Fruit fly (Drosophila melanogaster) whole organism, embryonic: ENCODE results near the gene CG44158.
A peak's percentile ranks its signal among the peaks of the same experiment; 100 is the strongest.

Experiments used
- Ada2b ChIP-seq: fragments of 200-800 bp; sonication (Bioruptor generic); IDR thresholded peaks from 2 replicates; pipeline ENCODE4 v1.3.6; 2022; ENCODE audit warnings: missing biosample characterization, missing genetic modification characterization
- B-H1 ChIP-seq: fragments of 200-800 bp; sonication (Bioruptor generic); IDR thresholded peaks from 3 replicates; pipeline ENCODE4 v1.3.6; 2022; ENCODE audit warnings: missing biosample characterization, missing genetic modification characterization
- CG10321 ChIP-seq: fragments of 200-800 bp; sonication (Bioruptor generic); IDR thresholded peaks from 2 replicates; pipeline ENCODE4 v1.3.6; 2022; ENCODE audit warnings: missing biosample characterization, missing genetic modification characterization
- CG10366 ChIP-seq: fragments of 200-800 bp; sonication (Bioruptor generic); IDR thresholded peaks from 2 replicates; pipeline ENCODE4 v1.3.6; 2022; ENCODE audit warnings: missing biosample characterization, missing genetic modification characterization
- CG10565 ChIP-seq: fragments of 200-800 bp; sonication (Bioruptor generic); optimal IDR thresholded peaks from 3 replicates; lab custom pipeline; 2016; ENCODE audit warnings: missing biosample characterization, mild to moderate bottlenecking, missing genetic modification characterization
- CG11247 ChIP-seq: fragments of 200-800 bp; sonication (Bioruptor generic); IDR thresholded peaks from 2 replicates; pipeline ENCODE4 v1.3.6; 2022; ENCODE audit warnings: missing biosample characterization, missing genetic modification characterization
- CG13894 ChIP-seq: fragments of 200-800 bp; sonication (Bioruptor generic); optimal IDR thresholded peaks from 3 replicates; lab custom pipeline; 2018; ENCODE audit warnings: missing biosample characterization, mild to moderate bottlenecking, missing genetic modification characterization, moderate library complexity
- CG1529 ChIP-seq: fragments of 200-800 bp; sonication (Bioruptor generic); optimal IDR thresholded peaks from 3 replicates; lab custom pipeline; 2018; ENCODE audit warnings: missing biosample characterization, missing genetic modification characterization
- CG1602 ChIP-seq: fragments of 200-800 bp; sonication (Bioruptor generic); optimal IDR thresholded peaks from 3 replicates; lab custom pipeline; 2016; ENCODE audit warnings: missing biosample characterization, missing genetic modification characterization
- CG1603 ChIP-seq: fragments of 200-800 bp; sonication (Bioruptor generic); optimal IDR thresholded peaks from 2 replicates; lab custom pipeline; 2019; ENCODE audit warnings: missing biosample characterization, mild to moderate bottlenecking, missing genetic modification characterization, moderate library complexity
- CG17186 ChIP-seq: fragments of 200-800 bp; sonication (Bioruptor generic); optimal IDR thresholded peaks from 3 replicates; lab custom pipeline; 2017; ENCODE audit warnings: missing biosample characterization, missing genetic modification reagents, missing genetic modification characterization
- CG17361 ChIP-seq: fragments of 200-800 bp; sonication (Bioruptor generic); IDR thresholded peaks from 3 replicates; pipeline ENCODE4 v1.3.6; 2022; ENCODE audit warnings: missing biosample characterization, missing genetic modification characterization
- CG3163 ChIP-seq: fragments of 200-800 bp; sonication (Bioruptor generic); optimal IDR thresholded peaks from 3 replicates; lab custom pipeline; 2016; ENCODE audit warnings: missing biosample characterization, missing genetic modification characterization
- CG32767 ChIP-seq: fragments of 200-800 bp; sonication (Bioruptor generic); IDR thresholded peaks from 2 replicates; pipeline ENCODE4 v1.3.6; 2022; ENCODE audit warnings: missing biosample characterization, missing genetic modification characterization
- CG3726 ChIP-seq: fragments of 200-800 bp; sonication (Bioruptor generic); IDR thresholded peaks from 3 replicates; pipeline ENCODE4, ENCODE4 v1.3.6; 2022; ENCODE audit warnings: missing biosample characterization, missing genetic modification characterization
- CG4328 ChIP-seq: fragments of 200-800 bp; sonication (Bioruptor generic); optimal IDR thresholded peaks from 3 replicates; lab custom pipeline; 2017; ENCODE audit warnings: missing biosample characterization, missing genetic modification reagents, missing genetic modification characterization
- CG4424 ChIP-seq: fragments of 200-800 bp; sonication (Bioruptor generic); optimal IDR thresholded peaks from 3 replicates; lab custom pipeline; 2016; ENCODE audit warnings: missing biosample characterization, missing genetic modification characterization
- CG8281 ChIP-seq: fragments of 200-800 bp; sonication (Bioruptor generic); optimal IDR thresholded peaks from 2 replicates; lab custom pipeline; 2018; ENCODE audit warnings: missing biosample characterization, mild to moderate bottlenecking, missing genetic modification characterization, moderate library complexity
- CG8388 ChIP-seq: fragments of 200-800 bp; sonication (Bioruptor generic); optimal IDR thresholded peaks from 2 replicates; lab custom pipeline; 2019; ENCODE audit warnings: missing biosample characterization, mild to moderate bottlenecking, missing genetic modification characterization, moderate library complexity
- CG8765 ChIP-seq: fragments of 200-800 bp; sonication (Bioruptor generic); IDR thresholded peaks from 2 replicates; pipeline ENCODE4 v1.3.6; 2022; ENCODE audit warnings: missing biosample characterization, missing genetic modification characterization
- Camta ChIP-seq: fragments of 200-800 bp; sonication (Bioruptor generic); optimal IDR thresholded peaks from 2 replicates; lab custom pipeline; 2016; ENCODE audit warnings: missing biosample characterization, missing genetic modification characterization
- CrebB ChIP-seq: fragments of 200-800 bp; sonication (Bioruptor generic); optimal IDR thresholded peaks from 3 replicates; lab custom pipeline; 2018; ENCODE audit warnings: missing biosample characterization, mild to moderate bottlenecking, missing genetic modification characterization
- D ChIP-seq, 2 experiments: fragments of 200-800 bp in 1 of 2; fragments of >200 bp in 1 of 2; sonication (Bioruptor generic) in 1 of 2; optimal IDR thresholded peaks; 2 replicates in 1 of 2; 3 replicates in 1 of 2; lab custom pipeline; 2017; ENCODE audit warnings: mild to moderate bottlenecking in 1 of 2, missing biosample characterization in 1 of 2, missing genetic modification characterization in 1 of 2, missing genetic modification reagents in 1 of 2
- Dll ChIP-seq: fragments of 200-800 bp; sonication (Bioruptor generic); IDR thresholded peaks from 4 replicates; pipeline ENCODE4 v1.3.6; 2022; ENCODE audit warnings: missing biosample characterization, missing genetic modification characterization; ENCODE audit not compliant: partially characterized antibody
- Doc3 ChIP-seq: fragments of 200-800 bp; sonication (Bioruptor generic); IDR thresholded peaks from 3 replicates; pipeline ENCODE4 v1.3.6; 2022; ENCODE audit warnings: missing biosample characterization, missing genetic modification characterization; ENCODE audit not compliant: partially characterized antibody
- E2f1 ChIP-seq: fragments of 200-800 bp; sonication (Bioruptor generic); IDR thresholded peaks from 2 replicates; pipeline ENCODE4 v1.3.6; 2022; ENCODE audit warnings: missing biosample characterization, missing genetic modification characterization
- H2.0 ChIP-seq: fragments of 200-800 bp; sonication (Bioruptor generic); IDR thresholded peaks from 2 replicates; pipeline ENCODE4 v1.3.6; 2022; ENCODE audit warnings: missing biosample characterization, missing genetic modification characterization
- Lim3 ChIP-seq: fragments of 200-800 bp; sonication (Bioruptor generic); IDR thresholded peaks from 2 replicates; pipeline ENCODE4 v1.3.6; 2022; ENCODE audit warnings: missing biosample characterization, missing genetic modification characterization
- MTF-1 ChIP-seq: fragments of 200-800 bp; sonication (Bioruptor generic); optimal IDR thresholded peaks from 2 replicates; lab custom pipeline; 2018; ENCODE audit warnings: missing biosample characterization, mild to moderate bottlenecking, missing genetic modification characterization, borderline replicate concordance
- Max ChIP-seq: fragments of 200-800 bp; sonication (Bioruptor generic); optimal IDR thresholded peaks from 2 replicates; lab custom pipeline; 2016; ENCODE audit warnings: missing biosample characterization, mild to moderate bottlenecking, missing genetic modification characterization
- Mrtf ChIP-seq: fragments of 200-800 bp; sonication (Bioruptor generic); IDR thresholded peaks from 3 replicates; pipeline ENCODE4 v1.3.6; 2022; ENCODE audit warnings: missing biosample characterization, missing genetic modification characterization
- Oli ChIP-seq: fragments of 200-800 bp; sonication (Bioruptor generic); optimal IDR thresholded peaks from 2 replicates; lab custom pipeline; 2018; ENCODE audit warnings: missing biosample characterization, mild to moderate bottlenecking, missing genetic modification characterization, moderate library complexity
- Scr ChIP-seq: fragments of 200-800 bp; sonication (Bioruptor generic); IDR thresholded peaks from 2 replicates; pipeline ENCODE4 v1.3.6; 2022; ENCODE audit warnings: missing biosample characterization, missing genetic modification characterization; ENCODE audit not compliant: partially characterized antibody
- Six4 ChIP-seq: fragments of 200-800 bp; sonication (Bioruptor generic); optimal IDR thresholded peaks from 2 replicates; lab custom pipeline; 2016; ENCODE audit warnings: missing biosample characterization, missing genetic modification characterization
- Sox102F ChIP-seq: fragments of 200-800 bp; sonication (Bioruptor generic); optimal IDR thresholded peaks from 2 replicates; lab custom pipeline; 2018; ENCODE audit warnings: missing biosample characterization, mild to moderate bottlenecking, missing genetic modification characterization, moderate library complexity
- btn ChIP-seq: fragments of 200-800 bp; sonication (Bioruptor generic); optimal IDR thresholded peaks from 2 replicates; lab custom pipeline; 2016; ENCODE audit warnings: missing biosample characterization, missing genetic modification characterization
- disco-r ChIP-seq: fragments of 200-800 bp; sonication (Bioruptor generic); optimal IDR thresholded peaks from 2 replicates; lab custom pipeline; 2016; ENCODE audit warnings: missing biosample characterization, missing genetic modification characterization
- eyg ChIP-seq: fragments of 200-800 bp; sonication (Bioruptor generic); optimal IDR thresholded peaks from 3 replicates; lab custom pipeline; 2016; ENCODE audit warnings: missing biosample characterization, missing genetic modification characterization
- her ChIP-seq: fragments of 200-800 bp; sonication (Bioruptor generic); optimal IDR thresholded peaks from 2 replicates; lab custom pipeline; 2016; ENCODE audit warnings: missing biosample characterization, missing genetic modification characterization
- jing ChIP-seq: fragments of 200-800 bp; sonication (Bioruptor generic); optimal IDR thresholded peaks from 2 replicates; lab custom pipeline; 2018; ENCODE audit warnings: missing biosample characterization, mild to moderate bottlenecking, missing genetic modification characterization
- luna ChIP-seq: fragments of 200-800 bp; sonication (Bioruptor generic); optimal IDR thresholded peaks from 2 replicates; lab custom pipeline; 2016; ENCODE audit warnings: missing biosample characterization, missing genetic modification characterization
- mirr ChIP-seq: fragments of 200-800 bp; sonication (Bioruptor generic); optimal IDR thresholded peaks from 3 replicates; lab custom pipeline; 2018; ENCODE audit warnings: missing biosample characterization, mild to moderate bottlenecking, missing genetic modification characterization
- pb ChIP-seq: fragments of 200-800 bp; sonication (Bioruptor generic); optimal IDR thresholded peaks from 3 replicates; lab custom pipeline; 2016; ENCODE audit warnings: missing biosample characterization, missing genetic modification characterization
- phol ChIP-seq: fragments of 200-800 bp; sonication (Bioruptor generic); optimal IDR thresholded peaks from 3 replicates; lab custom pipeline; 2018; ENCODE audit warnings: missing biosample characterization, mild to moderate bottlenecking, missing genetic modification characterization, moderate library complexity
- pros ChIP-seq: fragments of 200-800 bp; sonication (Bioruptor generic); optimal IDR thresholded peaks from 3 replicates; lab custom pipeline; 2019; ENCODE audit warnings: missing biosample characterization, mild to moderate bottlenecking, missing genetic modification characterization, moderate library complexity
- salm ChIP-seq: fragments of 200-800 bp; sonication (Bioruptor generic); optimal IDR thresholded peaks from 2 replicates; lab custom pipeline; 2018; ENCODE audit warnings: missing biosample characterization, mild to moderate bottlenecking, missing genetic modification characterization
- sc ChIP-seq, 3 experiments: fragments of >200 bp in 2 of 3; fragments of 200-800 bp in 1 of 3; sonication (Bioruptor generic) in 1 of 3; optimal IDR thresholded peaks; 2 replicates in 2 of 3; 3 replicates in 1 of 3; lab custom pipeline; 2017; ENCODE audit warnings: mild to moderate bottlenecking in 1 of 3, missing biosample characterization in 1 of 3, missing genetic modification characterization in 1 of 3, missing genetic modification reagents in 1 of 3
- sisA ChIP-seq: fragments of 200-800 bp; sonication (Bioruptor generic); IDR thresholded peaks from 2 replicates; pipeline ENCODE4 v1.3.6; 2022; ENCODE audit warnings: missing biosample characterization, missing genetic modification characterization
- slbo ChIP-seq: fragments of 200-800 bp; sonication (Bioruptor generic); IDR thresholded peaks from 2 replicates; pipeline ENCODE4 v1.3.6; 2022; ENCODE audit warnings: missing biosample characterization, missing genetic modification characterization

CG44158 gene

DNA sequence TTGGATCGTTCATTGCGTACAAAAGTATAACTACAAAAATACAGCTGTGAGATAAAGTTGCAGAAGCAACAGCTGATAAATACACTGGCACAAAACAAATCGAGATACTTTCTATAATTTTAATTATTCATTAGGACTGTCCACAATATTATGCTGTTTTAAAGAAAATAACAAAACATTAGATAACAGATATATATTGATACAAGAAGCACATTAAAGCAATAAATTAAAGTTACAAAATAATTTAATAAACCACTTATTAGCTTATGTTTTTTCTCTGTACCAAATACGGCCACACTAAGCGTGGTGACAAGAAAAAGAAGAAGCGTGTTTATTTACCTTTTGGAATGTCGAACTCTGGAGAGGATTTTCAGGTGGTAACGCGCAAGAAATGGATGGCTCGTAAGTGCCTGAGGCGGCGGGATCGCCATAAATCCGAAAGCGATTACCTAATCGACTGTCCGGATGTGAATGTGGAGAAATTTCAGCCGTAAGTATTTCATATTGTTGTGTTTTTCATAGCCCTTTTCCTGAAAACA is 11.7 kb downstream of the CG44158 start, which contains the start of the genes CG7988 and CG7183 (continued):
- TF ChIP-seq her (GFP tag; lab: Kevin White, UChicago) = peak; percentile 82
- peak; percentile 78 for TF ChIP-seq btn (GFP tag; lab: Kevin White, UChicago)
- peak; percentile 91 for TF ChIP-seq jing
- TF ChIP-seq CG8765 = peak; percentile 95
- TF ChIP-seq pros (GFP tag; lab: Kevin White, UChicago) = peak; percentile 47
- TF ChIP-seq B-H1 (GFP tag; lab: Robert Waterston, UW) = peak; percentile 98
- TF ChIP-seq CG11247 (GFP tag; lab: Robert Waterston, UW) = peak; percentile 98
- TF ChIP-seq CG8281 = peak; percentile 87
- TF ChIP-seq E2f1 (GFP tag; lab: Robert Waterston, UW) = peak; percentile 99
- peak; percentile 48; the same call in 1 of the 4 replicates for TF ChIP-seq Dll (GFP tag; lab: Robert Waterston, UW)
- TF ChIP-seq Camta (GFP tag; lab: Kevin White, UChicago) = peak; percentile 96
- TF ChIP-seq Ada2b (GFP tag; lab: Robert Waterston, UW) = peak; percentile 98
- TF ChIP-seq CG8388 (GFP tag; lab: Kevin White, UChicago) = peak; percentile 98
- no peak for TF ChIP-seq sc (optimal IDR thresholded peaks at IDR 0.05; lab: Kevin White, UChicago)
- peak; percentile 97 for TF ChIP-seq sc (GFP tag; optimal IDR thresholded peaks at IDR 0.05; lab: Kevin White, UChicago)
- TF ChIP-seq MTF-1 (GFP tag; lab: Kevin White, UChicago) = peak; percentile 84
- TF ChIP-seq CG17186 (GFP tag; lab: Kevin White, UChicago) = peak; percentile 80
- TF ChIP-seq CG1529 = peak; percentile 94
- peak; percentile 99 for TF ChIP-seq CG17361 (GFP tag; lab: Robert Waterston, UW)
- peak; percentile 98 for TF ChIP-seq CG10366
- TF ChIP-seq disco-r (GFP tag; lab: Kevin White, UChicago) = peak; percentile 95
- TF ChIP-seq CG32767 (GFP tag; lab: Robert Waterston, UW) = peak; percentile 98
- TF ChIP-seq pb (GFP tag; lab: Kevin White, UChicago) = peak; percentile 73
- peak; percentile 98 for TF ChIP-seq Oli (tag; lab: Kevin White, UChicago)
- peak; percentile 95 for TF ChIP-seq CG13894 (tag; lab: Kevin White, UChicago)
- peak; percentile 97 for TF ChIP-seq Mrtf
- TF ChIP-seq CrebB = peak; percentile 96
- peak; percentile 97 for TF ChIP-seq Six4 (GFP tag; lab: Kevin White, UChicago)
- TF ChIP-seq Lim3 (GFP tag; lab: Robert Waterston, UW) = peak; percentile 94
- TF ChIP-seq salm (tag; lab: Kevin White, UChicago) = peak; percentile 97
- TF ChIP-seq slbo (GFP tag; lab: Robert Waterston, UW) = peak; percentile 99
- peak; percentile 98 for TF ChIP-seq CG3726 (GFP tag; lab: Robert Waterston, UW)
- TF ChIP-seq Max (GFP tag; lab: Kevin White, UChicago) = peak; percentile 96
- TF ChIP-seq CG1603 (tag; lab: Kevin White, UChicago) = peak; percentile 90
- TF ChIP-seq CG1602 (GFP tag; lab: Kevin White, UChicago) = peak; percentile 99
- peak; percentile 98 for TF ChIP-seq phol (tag; lab: Kevin White, UChicago)
- peak; percentile 98 for TF ChIP-seq sisA (GFP tag; lab: Robert Waterston, UW)
- peak; percentile 89 for TF ChIP-seq eyg (GFP tag; lab: Kevin White, UChicago)
- TF ChIP-seq Doc3 (GFP tag; lab: Robert Waterston, UW) = no peak
- peak; percentile 87 for TF ChIP-seq CG4328 (GFP tag; lab: Kevin White, UChicago)
- peak; percentile 99 for TF ChIP-seq H2.0 (GFP tag; lab: Robert Waterston, UW)
- peak; percentile 87 for TF ChIP-seq CG10565 (GFP tag; lab: Kevin White, UChicago)
- peak; percentile 87 for TF ChIP-seq luna (GFP tag; lab: Kevin White, UChicago)
- TF ChIP-seq Scr (GFP tag; lab: Robert Waterston, UW) = peak; percentile 23; the same call in 1 of the 2 replicates
- TF ChIP-seq CG10321 = peak; percentile 84
- peak; percentile 98 for TF ChIP-seq CG4424 (GFP tag; lab: Kevin White, UChicago)
- TF ChIP-seq Sox102F = peak; percentile 99
- TF ChIP-seq D (optimal IDR thresholded peaks at IDR 0.05; lab: Kevin White, UChicago) = no peak
- TF ChIP-seq D (GFP tag; optimal IDR thresholded peaks at IDR 0.05; lab: Kevin White, UChicago) = peak; percentile 94
- TF ChIP-seq CG3163 = peak; percentile 78
- TF ChIP-seq mirr (GFP tag; lab: Kevin White, UChicago) = peak; percentile 64
